Fruit fly (Drosophila melanogaster) ovary, adult (tissue): ENCODE results near the gene ppk11.

Experiments used
- CG17801 ChIP-seq: fragments of 200-800 bp; optimal IDR thresholded peaks from 2 replicates; lab custom pipeline; 2019; ENCODE audit warnings: missing biosample characterization, mild to moderate bottlenecking, missing genetic modification characterization, moderate library complexity; ENCODE audit not compliant: partially characterized antibody

Gene ppk11

DNA sequence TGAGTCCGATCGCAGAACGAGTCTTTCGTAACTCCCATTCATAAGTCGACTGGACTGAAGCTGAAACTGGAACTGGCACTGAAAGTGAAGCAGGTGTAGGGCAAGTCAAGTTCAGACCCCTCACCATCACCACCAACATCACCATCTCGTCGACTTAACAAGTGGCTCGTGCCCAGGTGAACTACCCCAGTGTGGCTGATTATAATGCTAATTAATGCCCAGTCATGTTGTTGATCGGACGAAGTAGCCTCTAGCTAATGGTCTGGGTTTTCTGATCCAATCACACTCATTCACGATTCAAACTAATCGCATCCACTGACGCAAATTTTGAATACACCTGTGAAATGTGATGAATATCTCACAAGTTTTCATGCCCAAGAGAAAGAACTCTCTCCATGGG, 46.0 kb downstream of the ppk11 start:
- TF ChIP-seq CG17801 = no peak
